Worm (Caenorhabditis elegans) whole organism, early embryonic: ENCODE results near the gene aly-3.

Source experiments
- B0310.2 ChIP-seq: sonication (generic microtip); optimal IDR thresholded peaks from 2 replicates; lab custom pipeline; 2016; ENCODE audit warnings: mild to moderate bottlenecking, missing genetic modification characterization, missing compliant biosample characterization
- F13C5.2 ChIP-seq: sonication (generic microtip); optimal IDR thresholded peaks from 2 replicates; lab custom pipeline; 2017; ENCODE audit warnings: mild to moderate bottlenecking, missing genetic modification characterization, inconsistent platforms, missing compliant biosample characterization
- aly-1 ChIP-seq: sonication (generic microtip); optimal IDR thresholded peaks from 2 replicates; lab custom pipeline; 2016; ENCODE audit warnings: missing genetic modification characterization, missing compliant biosample characterization
- ama-1 ChIP-seq: fragments of 150-350 bp; optimal IDR thresholded peaks from 2 replicates; lab custom pipeline; 2014
- flt-1 ChIP-seq: fragments of 200-800 bp; sonication (Bioruptor generic); IDR thresholded peaks from 2 replicates; pipeline ENCODE4 v1.3.6; 2022; ENCODE audit warnings: missing genetic modification characterization, missing compliant biosample characterization
- hmbx-1 ChIP-seq: sonication (generic microtip); optimal IDR thresholded peaks from 2 replicates; lab custom pipeline; 2016; ENCODE audit warnings: mild to moderate bottlenecking, missing genetic modification characterization, missing compliant biosample characterization
- hnd-1 ChIP-seq: sonication (generic microtip); optimal IDR thresholded peaks from 2 replicates; lab custom pipeline; 2016; ENCODE audit warnings: missing genetic modification characterization, missing compliant biosample characterization
- pes-1 ChIP-seq: fragments of 200-800 bp; sonication (Bioruptor generic); IDR thresholded peaks from 2 replicates; pipeline ENCODE4 v1.3.6; 2022; ENCODE audit warnings: missing genetic modification reagents, missing genetic modification characterization, missing compliant biosample characterization
- tbx-37 ChIP-seq: fragments of 200-800 bp; sonication (Bioruptor generic); conservative IDR thresholded peaks from 2 replicates; pipeline ENCODE4 v1.3.6; 2022; ENCODE audit warnings: missing genetic modification reagents, missing genetic modification characterization, missing compliant biosample characterization
- tra-4 ChIP-seq: sonication (generic microtip); optimal IDR thresholded peaks from 2 replicates; lab custom pipeline; 2017; ENCODE audit warnings: missing genetic modification characterization, missing compliant biosample characterization

DNA sequence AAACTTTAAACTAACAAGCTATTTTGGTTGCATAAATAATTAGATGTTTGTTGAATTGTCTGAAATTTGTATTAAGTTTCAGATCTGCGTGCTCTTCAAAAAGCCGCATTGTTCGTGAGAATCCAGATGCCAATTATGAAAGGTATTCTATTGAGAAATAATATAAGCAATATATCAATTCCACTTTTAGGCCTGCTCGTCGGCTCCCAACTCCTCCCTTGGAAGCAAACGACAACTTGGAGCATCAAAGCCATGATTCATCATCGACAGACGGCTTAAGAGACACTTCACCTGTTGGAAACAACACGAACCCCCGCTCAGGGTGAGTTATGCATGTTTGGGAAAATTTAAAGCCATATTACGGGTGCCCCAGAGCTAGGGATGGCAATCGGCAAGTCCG lies 39.6 kb downstream of the aly-3 start:
- TF ChIP-seq ama-1 (lab: Kevin White, UChicago) (no peak), pes-1 (GFP tag; lab: Robert Waterston, UW) (no peak), hnd-1 (tag; lab: Kevin White, UChicago) (no peak), tra-4 (tag; lab: Kevin White, UChicago) (no peak), tbx-37 (GFP tag; lab: Robert Waterston, UW) (no peak), F13C5.2 (no peak), aly-1 (tag; lab: Kevin White, UChicago) (no peak), B0310.2 (no peak), hmbx-1 (tag; lab: Kevin White, UChicago) (no peak), flt-1 (no peak)
